Worm (Caenorhabditis elegans): ENCODE results near the gene cla-1.

DNA sequence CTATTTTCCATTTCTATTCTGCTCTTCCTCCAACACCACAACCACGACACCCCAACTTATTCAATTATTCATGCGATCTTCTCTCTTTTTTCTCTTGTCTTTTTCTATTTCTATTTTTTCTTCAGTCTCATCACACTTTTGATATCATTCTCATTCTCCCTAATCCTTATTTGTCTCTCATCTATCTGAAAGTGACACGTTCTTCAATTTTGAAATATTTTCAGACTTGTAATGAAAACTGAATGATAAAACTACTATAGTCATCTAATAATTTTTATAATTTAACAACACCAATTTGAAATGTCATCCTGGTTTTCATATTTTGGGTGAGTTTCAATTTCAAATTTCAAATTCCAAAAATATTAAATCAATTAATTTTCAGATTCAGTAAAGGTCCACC, at the start of gene cla-1:
- TF ChIP-seq ref-1 (GFP tag; conservative IDR thresholded peaks at IDR 0.05), result no peak
- no peak for TF ChIP-seq T22C8.4 (GFP tag; IDR thresholded peaks at IDR 0.05)
- no peak for TF ChIP-seq tab-1 (GFP tag; IDR thresholded peaks at IDR 0.05)
- TF ChIP-seq cog-1 (tag; optimal IDR thresholded peaks at IDR 0.05), result no peak
- TF ChIP-seq flt-1 (GFP tag; IDR thresholded peaks at IDR 0.05), result no peak
- TF ChIP-seq med-1 (GFP tag; optimal IDR thresholded peaks at IDR 0.05; ENCODE audit: insufficient read depth), result no peak
- no peak for TF ChIP-seq ztf-29 (GFP tag; IDR thresholded peaks at IDR 0.05)

All from whole organism, midembryonic.